1 fruit fly cellular context compared by ENCODE assay signal in the genomic region with DNA sequence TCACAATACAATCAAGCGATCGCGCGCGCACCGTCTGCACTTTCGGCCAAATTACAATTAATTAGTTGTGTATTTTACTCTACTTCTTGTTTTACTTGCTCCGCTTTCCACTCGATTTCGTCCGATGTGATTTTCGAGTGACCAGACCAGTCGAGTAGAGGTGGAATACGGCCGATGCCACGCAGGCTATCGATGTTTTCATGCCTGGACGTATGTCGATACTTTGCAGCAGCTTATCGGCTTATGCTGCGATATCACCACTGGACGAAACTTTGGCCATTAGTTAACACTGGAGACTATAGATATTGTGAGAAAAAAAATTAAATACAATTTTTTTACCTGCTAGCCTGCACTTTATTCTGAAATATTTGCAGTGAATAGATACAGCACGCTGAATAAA.
TF ChIP-seq lines count a peak whose summit lies in the region.

Gene RhoGAP19D, minus strand, starts transcription at position 155 of the 400 bp plus-strand sequence.

TF ChIP-seq in whole organism, embryonic, 481 proteins besides CTCF, POLR2A, EP300 and RAD21 (continued from another document):
- TF ChIP-seq CG8359 (GFP tag; optimal IDR thresholded peaks at IDR 0.05; lab: Kevin White, UChicago; ENCODE audit: borderline replicate concordance) (no peak), Ssrp (tag; optimal IDR thresholded peaks at IDR 0.05; lab: Kevin White, UChicago) (no peak), Oli (tag; optimal IDR thresholded peaks at IDR 0.05; lab: Kevin White, UChicago) (no peak), HLH54F (GFP tag; optimal IDR thresholded peaks at IDR 0.05; lab: Kevin White, UChicago) (peak; percentile 73), CG4424 (GFP tag; optimal IDR thresholded peaks at IDR 0.05; lab: Kevin White, UChicago) (peak; percentile 48), fd3F (GFP tag; optimal IDR thresholded peaks at IDR 0.05; lab: Kevin White, UChicago) (peak; percentile 4), Ptx1 (GFP tag; IDR thresholded peaks at IDR 0.05; lab: Robert Waterston, UW) (peak; percentile 65), Optix (GFP tag; IDR thresholded peaks at IDR 0.05; lab: Robert Waterston, UW) (0 out of 3 replicates have a peak, but pooled peaks have one; percentile 53), CG31224 (GFP tag; IDR thresholded peaks at IDR 0.05; lab: Robert Waterston, UW) (0 out of 2 replicates have a peak, but pooled peaks have one; percentile 21), CG11504 (tag; optimal IDR thresholded peaks at IDR 0.05; lab: Kevin White, UChicago) (peak; percentile 47), D (optimal IDR thresholded peaks at IDR 0.05; lab: Kevin White, UChicago) (no peak), D (GFP tag; optimal IDR thresholded peaks at IDR 0.05; lab: Kevin White, UChicago) (no peak), Spps (tag; optimal IDR thresholded peaks at IDR 0.05; lab: Kevin White, UChicago) (no peak), dati (GFP tag; IDR thresholded peaks at IDR 0.05; lab: Robert Waterston, UW) (no peak), br (optimal IDR thresholded peaks at IDR 0.05; lab: Kevin White, UChicago) (no peak), sc (optimal IDR thresholded peaks at IDR 0.05; lab: Kevin White, UChicago) (no peak), sc (GFP tag; optimal IDR thresholded peaks at IDR 0.05; lab: Kevin White, UChicago) (no peak), prd (optimal IDR thresholded peaks at IDR 0.05; lab: Kevin White, UChicago) (no peak), prd (GFP tag; IDR thresholded peaks at IDR 0.05; lab: Robert Waterston, UW) (peak; percentile 44; the same call in 2 of the 3 replicates), Bgb (GFP tag; IDR thresholded peaks at IDR 0.05; lab: Robert Waterston, UW; ENCODE audit: partially characterized antibody) (peak; percentile 98), TFAM (GFP tag; optimal IDR thresholded peaks at IDR 0.05; lab: Kevin White, UChicago) (no peak), Dip3 (GFP tag; optimal IDR thresholded peaks at IDR 0.05; lab: Kevin White, UChicago) (peak; percentile 59), CG13624 (GFP tag; optimal IDR thresholded peaks at IDR 0.05; lab: Kevin White, UChicago) (peak; percentile 63), tap (tag; optimal IDR thresholded peaks at IDR 0.05; lab: Kevin White, UChicago) (no peak), Hmr (GFP tag; optimal IDR thresholded peaks at IDR 0.05; lab: Kevin White, UChicago) (peak; percentile 81), CG7271 (tag; optimal IDR thresholded peaks at IDR 0.05; lab: Kevin White, UChicago) (peak; percentile 8), Max (GFP tag; optimal IDR thresholded peaks at IDR 0.05; lab: Kevin White, UChicago) (no peak), CG3726 (GFP tag; IDR thresholded peaks at IDR 0.05; lab: Robert Waterston, UW) (no peak), sr (GFP tag; IDR thresholded peaks at IDR 0.05; lab: Robert Waterston, UW) (no peak), slp2 (GFP tag; optimal IDR thresholded peaks at IDR 0.05; lab: Kevin White, UChicago) (peak; percentile 20), corto (GFP tag; optimal IDR thresholded peaks at IDR 0.05; lab: Kevin White, UChicago) (no peak), crc (GFP tag; optimal IDR thresholded peaks at IDR 0.05; lab: Kevin White, UChicago) (no peak), CG16779 (GFP tag; IDR thresholded peaks at IDR 0.05; lab: Robert Waterston, UW) (peak; percentile 58), ftz-f1 (GFP tag; optimal IDR thresholded peaks at IDR 0.05; lab: Kevin White, UChicago) (peak; percentile 16), CG10959 (GFP tag; IDR thresholded peaks at IDR 0.05; lab: Robert Waterston, UW) (peak; percentile 14; the same call in 1 of the 2 replicates), psq (GFP tag; optimal IDR thresholded peaks at IDR 0.05; lab: Kevin White, UChicago) (peak; percentile 84), Sry-δ (GFP tag; optimal IDR thresholded peaks at IDR 0.05; lab: Kevin White, UChicago) (peak; percentile 97), CG8388 (GFP tag; optimal IDR thresholded peaks at IDR 0.05; lab: Kevin White, UChicago) (no peak), CG7556 (GFP tag; optimal IDR thresholded peaks at IDR 0.05; lab: Kevin White, UChicago) (no peak), gsb-n (tag; optimal IDR thresholded peaks at IDR 0.05; lab: Kevin White, UChicago) (no peak), CG12299 (tag; optimal IDR thresholded peaks at IDR 0.05; lab: Kevin White, UChicago) (no peak), tx (GFP tag; optimal IDR thresholded peaks at IDR 0.05; lab: Kevin White, UChicago) (peak; percentile 54), MTF-1 (GFP tag; optimal IDR thresholded peaks at IDR 0.05; lab: Kevin White, UChicago; ENCODE audit: borderline replicate concordance) (no peak), CG11695 (GFP tag; IDR thresholded peaks at IDR 0.05; lab: Robert Waterston, UW) (no peak), aop (GFP tag; IDR thresholded peaks at IDR 0.05; lab: Robert Waterston, UW) (no peak), CG10267 (tag; optimal IDR thresholded peaks at IDR 0.05; lab: Kevin White, UChicago) (peak; percentile 93), tup (GFP tag; optimal IDR thresholded peaks at IDR 0.05; lab: Kevin White, UChicago) (peak; percentile 38), stc (GFP tag; IDR thresholded peaks at IDR 0.05; lab: Robert Waterston, UW) (peak; percentile 27; the same call in 1 of the 2 replicates), lola (GFP tag; optimal IDR thresholded peaks at IDR 0.05; lab: Kevin White, UChicago) (no peak)
